Worm (Caenorhabditis elegans): ENCODE measurements around the gene T22B3.3.
A peak's percentile ranks its signal among the peaks of the same experiment; 100 is the strongest.

T22B3.3 gene

DNA sequence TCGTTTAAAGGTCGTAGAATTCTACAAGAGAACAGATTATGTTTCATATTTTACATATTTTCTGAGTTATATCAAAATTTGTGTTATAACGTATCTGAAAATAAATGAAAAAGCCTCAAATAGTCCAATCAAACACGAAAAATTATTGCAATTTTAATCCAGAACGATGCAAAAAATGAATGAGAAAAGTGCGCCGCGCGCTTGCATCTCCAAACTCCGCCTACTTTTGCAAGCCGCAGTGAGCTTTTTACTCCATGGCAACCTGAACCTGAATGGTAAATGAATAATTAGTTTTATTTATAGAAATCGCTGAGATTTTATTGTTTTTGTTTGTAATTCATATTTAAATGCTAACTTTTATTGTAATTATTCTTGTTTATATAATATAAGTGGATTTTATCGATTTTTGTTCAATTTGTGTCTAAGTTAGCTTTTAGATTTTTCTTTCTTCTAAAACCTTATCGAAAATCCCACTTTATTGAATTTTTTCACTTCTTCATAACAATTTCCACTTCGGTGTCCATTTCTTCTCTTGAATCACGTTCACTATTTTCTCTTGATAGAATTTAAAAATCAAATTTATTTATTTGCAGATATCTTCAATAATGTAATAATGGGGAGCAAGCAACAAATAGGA is 47.3 kb downstream of the T22B3.3 start, which contains the start of gene ZK809.5:
Gene ZK809.5 (plus strand): TSS at position 587 of the 637 bp plus-strand sequence.
- TF ChIP-seq efl-1 (optimal IDR thresholded peaks at IDR 0.05) (no peak), efl-1 (GFP tag; optimal IDR thresholded peaks at IDR 0.05 in 1 of 2) (peak in 1 of 2 experiments; percentile 72), skn-1 (tag; optimal IDR thresholded peaks at IDR 0.05) (peak; percentile 13), blmp-1 (tag; optimal IDR thresholded peaks at IDR 0.05) (peak; percentile 24), dpl-1 (GFP tag; optimal IDR thresholded peaks at IDR 0.05) (peak in 1 of 3 experiments; percentile 20), lsy-2 (tag; optimal IDR thresholded peaks at IDR 0.05) (peak in 1 of 2 experiments; percentile 41), xbp-1 (tag; optimal IDR thresholded peaks at IDR 0.05) (no peak), nhr-71 (tag; optimal IDR thresholded peaks at IDR 0.05) (peak; percentile 0), lin-35 (GFP tag; optimal IDR thresholded peaks at IDR 0.05) (peak in 1 of 2 experiments; percentile 10), irx-1 (tag; optimal IDR thresholded peaks at IDR 0.05) (no peak)

DNA sequence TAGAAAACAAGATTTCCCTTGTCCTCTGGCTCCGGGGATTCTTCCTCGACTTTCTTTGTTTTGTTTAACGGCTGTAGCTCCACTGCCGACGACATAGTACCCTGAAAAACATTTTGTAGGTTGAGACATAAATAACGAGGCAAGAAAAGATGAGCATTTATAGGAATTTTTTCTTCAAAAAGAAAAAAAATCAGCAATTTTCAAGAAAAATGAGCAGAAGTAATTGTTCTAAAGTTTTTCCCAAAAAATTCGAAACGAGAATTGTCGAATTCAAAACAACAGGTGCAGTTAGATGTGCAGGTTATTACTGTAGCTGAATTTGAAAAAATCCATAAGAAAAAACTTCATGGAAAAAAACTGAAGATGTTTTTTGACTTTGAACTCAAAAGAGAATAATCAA is 48.2 kb downstream of the T22B3.3 start, which contains the start of gene ent-1:
Gene ent-1 (minus strand): TSS at position 101 of the 400 bp plus-strand sequence.
- no peak for TF ChIP-seq hpl-2 (GFP tag; optimal IDR thresholded peaks at IDR 0.05)
- peak in 1 of 2 experiments; percentile 26 for TF ChIP-seq lsy-2 (tag; optimal IDR thresholded peaks at IDR 0.05)
- no peak for TF ChIP-seq hlh-17 (GFP tag; optimal IDR thresholded peaks at IDR 0.05; ENCODE audit: borderline replicate concordance)

Data from whole organism, L1 larva.